Worm (Caenorhabditis elegans) whole organism, L4 larva: ENCODE data around the gene flor-1.

ENCODE experiments used
- F10B5.3 ChIP-seq: sonication (generic microtip); optimal IDR thresholded peaks from 2 replicates; lab custom pipeline; 2016; ENCODE audit warnings: mild to moderate bottlenecking, missing genetic modification characterization, missing compliant biosample characterization
- F49E8.2 ChIP-seq: sonication (generic microtip); optimal IDR thresholded peaks from 2 replicates; lab custom pipeline; 2016; ENCODE audit warnings: missing compliant biosample characterization, mild to moderate bottlenecking, missing genetic modification characterization, borderline replicate concordance
- T20F7.1 ChIP-seq: fragments of 200-800 bp; sonication (Bioruptor generic); optimal IDR thresholded peaks from 2 replicates; lab custom pipeline; 2018; ENCODE audit warnings: mild to moderate bottlenecking, missing genetic modification characterization, missing compliant biosample characterization
- T26A8.4 ChIP-seq: fragments of 200-800 bp; sonication (Bioruptor generic); IDR thresholded peaks from 2 replicates; pipeline ENCODE4 v1.3.6; 2022; ENCODE audit warnings: missing genetic modification characterization, missing compliant biosample characterization
- ZK337.2 ChIP-seq: fragments of 200-800 bp; sonication (Bioruptor generic); IDR thresholded peaks from 2 replicates; pipeline ENCODE4 v1.3.6; 2022; ENCODE audit warnings: missing genetic modification reagents, missing genetic modification characterization, missing compliant biosample characterization
- aly-2 ChIP-seq: sonication (generic microtip); optimal IDR thresholded peaks from 2 replicates; lab custom pipeline; 2018; ENCODE audit warnings: missing biosample characterization, missing genetic modification characterization
- arid-1 ChIP-seq: fragments of 200-800 bp; sonication (Bioruptor generic); conservative IDR thresholded peaks from 2 replicates; pipeline ENCODE4 v1.3.6; 2022; ENCODE audit warnings: missing genetic modification reagents, missing genetic modification characterization, missing compliant biosample characterization
- attf-4 ChIP-seq: sonication (generic microtip); optimal IDR thresholded peaks from 3 replicates; lab custom pipeline; 2017; ENCODE audit warnings: missing biosample characterization, missing genetic modification characterization
- ceh-20 ChIP-seq: fragments of 200-800 bp; sonication (Bioruptor generic); IDR thresholded peaks from 2 replicates; pipeline ENCODE4 v1.3.6; 2022; ENCODE audit warnings: missing genetic modification reagents, missing genetic modification characterization, missing compliant biosample characterization
- ceh-44 ChIP-seq: fragments of 200-800 bp; sonication (Bioruptor generic); IDR thresholded peaks from 2 replicates; pipeline ENCODE4 v1.3.6; 2022; ENCODE audit warnings: missing genetic modification reagents, missing genetic modification characterization, missing compliant biosample characterization
- ceh-82 ChIP-seq: sonication (generic microtip); optimal IDR thresholded peaks from 2 replicates; lab custom pipeline; 2017; ENCODE audit warnings: missing biosample characterization, missing genetic modification characterization
- daf-16 ChIP-seq, 3 experiments: sonication (generic microtip); optimal IDR thresholded peaks; 2 replicates each; lab custom pipeline; 2016 to 2017; ENCODE audit warnings: missing genetic modification characterization in 3 of 3, missing genetic modification reagents in 3 of 3, mild to moderate bottlenecking in 2 of 3, missing compliant biosample characterization in 2 of 3, missing biosample characterization in 1 of 3, moderate library complexity in 1 of 3
- dmd-8 ChIP-seq: fragments of 200-800 bp; sonication (Bioruptor generic); IDR thresholded peaks from 2 replicates; pipeline ENCODE4 v1.3.6; 2022; ENCODE audit warnings: missing genetic modification characterization, missing compliant biosample characterization
- dpl-1 ChIP-seq: fragments of 150-350 bp; optimal IDR thresholded peaks from 2 replicates; lab custom pipeline; 2014; ENCODE audit warnings: missing biosample characterization, missing genetic modification reagents, missing genetic modification characterization
- dve-1 ChIP-seq: sonication (generic microtip); optimal IDR thresholded peaks from 2 replicates; lab custom pipeline; 2017; ENCODE audit warnings: antibody characterized with exemption, mild to moderate bottlenecking, missing genetic modification characterization, missing compliant biosample characterization; ENCODE audit not compliant: insufficient read depth
- fkh-10 ChIP-seq: fragments of 150-350 bp; optimal IDR thresholded peaks from 2 replicates; lab custom pipeline; 2014; ENCODE audit warnings: missing biosample characterization, missing genetic modification reagents, missing genetic modification characterization
- gei-8 ChIP-seq: fragments of 200-800 bp; sonication (Bioruptor generic); optimal IDR thresholded peaks from 2 replicates; lab custom pipeline; 2018; ENCODE audit warnings: mild to moderate bottlenecking, missing genetic modification characterization, missing compliant biosample characterization
- hif-1 ChIP-seq, 2 experiments: sonication (generic microtip); optimal IDR thresholded peaks; 2 replicates each; lab custom pipeline; 2016 to 2017; ENCODE audit warnings: missing compliant biosample characterization in 2 of 2, missing genetic modification characterization in 2 of 2, missing genetic modification reagents in 2 of 2, missing genotype in 2 of 2, mild to moderate bottlenecking in 1 of 2
- hlh-11 ChIP-seq: fragments of 200-800 bp; sonication (Bioruptor generic); optimal IDR thresholded peaks from 2 replicates; lab custom pipeline; 2018; ENCODE audit warnings: mild to moderate bottlenecking, missing genetic modification characterization, missing compliant biosample characterization
- hlh-30 ChIP-seq: sonication (generic microtip); optimal IDR thresholded peaks from 2 replicates; lab custom pipeline; 2017; ENCODE audit warnings: antibody characterized with exemption, mild to moderate bottlenecking, missing genetic modification characterization, missing compliant biosample characterization; ENCODE audit not compliant: insufficient read depth
- hmg-1.1 ChIP-seq: fragments of 200-800 bp; sonication (Bioruptor generic); IDR thresholded peaks from 2 replicates; pipeline ENCODE4 v1.3.6; 2022; ENCODE audit warnings: missing genetic modification reagents, missing genetic modification characterization, missing compliant biosample characterization
- lin-13 ChIP-seq: fragments of 150-350 bp; optimal IDR thresholded peaks from 2 replicates; lab custom pipeline; 2014; ENCODE audit warnings: missing biosample characterization, missing genetic modification reagents, missing genetic modification characterization
- lin-15B ChIP-seq: fragments of 150-350 bp; sonication (generic microtip); optimal IDR thresholded peaks from 3 replicates; lab custom pipeline; 2014; ENCODE audit warnings: missing biosample characterization, missing genetic modification characterization
- lin-29 ChIP-seq: fragments of 200-800 bp; sonication (Bioruptor generic); IDR thresholded peaks from 2 replicates; pipeline ENCODE4 v1.3.6; 2022; ENCODE audit warnings: missing genetic modification reagents, missing genetic modification characterization, missing compliant biosample characterization
- lin-38 ChIP-seq: fragments of 200-800 bp; sonication (Bioruptor generic); IDR thresholded peaks from 2 replicates; pipeline ENCODE4 v1.3.6; 2022; ENCODE audit warnings: missing genetic modification reagents, missing genetic modification characterization, missing compliant biosample characterization
- lsy-2 ChIP-seq, 2 experiments: fragments of 150-350 bp in 1 of 2; sonication (generic microtip) in 1 of 2; optimal IDR thresholded peaks; 2 replicates each; lab custom pipeline; 2014 to 2017; ENCODE audit warnings: missing biosample characterization in 2 of 2, missing genetic modification characterization in 2 of 2
- mdl-1 ChIP-seq, 2 experiments: fragments of 150-350 bp in 1 of 2; sonication (generic microtip) in 1 of 2; optimal IDR thresholded peaks; 2 replicates each; lab custom pipeline; 2014 to 2017; ENCODE audit warnings: missing biosample characterization in 2 of 2, missing genetic modification characterization in 2 of 2
- mxl-3 ChIP-seq: fragments of 200-800 bp; sonication (Bioruptor generic); optimal IDR thresholded peaks from 2 replicates; lab custom pipeline; 2018; ENCODE audit warnings: mild to moderate bottlenecking, missing genetic modification characterization, missing compliant biosample characterization
- nhr-102 ChIP-seq: sonication (generic microtip); optimal IDR thresholded peaks from 2 replicates; lab custom pipeline; 2016; ENCODE audit warnings: mild to moderate bottlenecking, missing genetic modification characterization, moderate library complexity, missing compliant biosample characterization
- nhr-11 ChIP-seq: fragments of 150-350 bp; optimal IDR thresholded peaks from 2 replicates; lab custom pipeline; 2014; ENCODE audit warnings: missing biosample characterization, missing genetic modification characterization
- nhr-237 ChIP-seq: sonication (generic microtip); optimal IDR thresholded peaks from 2 replicates; lab custom pipeline; 2017; ENCODE audit warnings: missing biosample characterization, missing genetic modification characterization
- nhr-28 ChIP-seq: fragments of 150-350 bp; optimal IDR thresholded peaks from 2 replicates; lab custom pipeline; 2014; ENCODE audit warnings: missing biosample characterization, missing genetic modification characterization
- nhr-41 ChIP-seq: fragments of 200-800 bp; sonication (Bioruptor generic); IDR thresholded peaks from 2 replicates; pipeline ENCODE4 v1.3.6; 2022; ENCODE audit warnings: missing genetic modification reagents, missing genetic modification characterization, missing compliant biosample characterization
- nhr-77 ChIP-seq: fragments of 150-350 bp; optimal IDR thresholded peaks from 2 replicates; lab custom pipeline; 2014; ENCODE audit warnings: missing biosample characterization, missing genetic modification characterization
- pha-4 ChIP-seq, 2 experiments: fragments of 150-350 bp in 1 of 2; fragments of 200-800 bp in 1 of 2; sonication (Bioruptor generic) in 1 of 2; IDR thresholded peaks in 1 of 2; optimal IDR thresholded peaks in 1 of 2; 2 replicates each; pipeline versions ENCODE4 v1.3.6 to Lab custom; 2014 to 2022; ENCODE audit warnings: missing genetic modification characterization in 2 of 2, missing genetic modification reagents in 2 of 2, missing biosample characterization in 1 of 2, missing compliant biosample characterization in 1 of 2
- pqm-1 ChIP-seq: sonication (generic microtip); optimal IDR thresholded peaks from 2 replicates; lab custom pipeline; 2017; ENCODE audit warnings: missing biosample characterization, missing genetic modification characterization
- rbr-2 ChIP-seq: sonication (generic microtip); optimal IDR thresholded peaks from 2 replicates; lab custom pipeline; 2016; ENCODE audit warnings: missing genotype, missing genetic modification characterization, missing compliant biosample characterization
- saeg-2 ChIP-seq: fragments of 200-800 bp; sonication (Bioruptor generic); IDR thresholded peaks from 2 replicates; pipeline ENCODE4 v1.3.6; 2022; ENCODE audit warnings: missing genetic modification reagents, missing genetic modification characterization, missing compliant biosample characterization
- sdz-12 ChIP-seq: fragments of 200-800 bp; sonication (Bioruptor generic); optimal IDR thresholded peaks from 2 replicates; lab custom pipeline; 2018; ENCODE audit warnings: mild to moderate bottlenecking, missing genetic modification characterization, missing compliant biosample characterization
- snpc-1.2 ChIP-seq: fragments of 200-800 bp; sonication (Bioruptor generic); IDR thresholded peaks from 2 replicates; pipeline ENCODE4 v1.3.6; 2022; ENCODE audit warnings: missing genetic modification reagents, missing genetic modification characterization, missing compliant biosample characterization
- snpc-4 ChIP-seq: fragments of 150-350 bp; optimal IDR thresholded peaks from 2 replicates; lab custom pipeline; 2014; ENCODE audit warnings: missing biosample characterization, missing genetic modification characterization
- unc-130 ChIP-seq: sonication (generic microtip); optimal IDR thresholded peaks from 2 replicates; lab custom pipeline; 2016; ENCODE audit warnings: missing genetic modification reagents, missing genetic modification characterization, missing compliant biosample characterization
- vab-7 ChIP-seq: fragments of 200-800 bp; sonication (Bioruptor generic); IDR thresholded peaks from 2 replicates; pipeline ENCODE4 v1.3.6; 2022; ENCODE audit warnings: missing genetic modification reagents, missing genetic modification characterization, missing compliant biosample characterization
- ztf-11 ChIP-seq: fragments of 150-350 bp; optimal IDR thresholded peaks from 2 replicates; lab custom pipeline; 2014; ENCODE audit warnings: missing biosample characterization, missing genetic modification characterization

flor-1 gene

ce11 chrV:15140247-15140646 is 20.8 kb upstream of the flor-1 start, which contains the start of gene K08F9.3:
K08F9.3 (plus strand) TSS chrV:15140547.
- TF ChIP-seq lsy-2 (tag; optimal IDR thresholded peaks at IDR 0.05; lab: Kevin White, UChicago) (no peak), lin-29 (GFP tag; lab: Robert Waterston, UW) (no peak), dmd-8 (GFP tag; lab: Robert Waterston, UW) (no peak), nhr-28 (tag; lab: Kevin White, UChicago) (no peak), gei-8 (GFP tag; lab: Kevin White, UChicago) (no peak), snpc-4 (tag; lab: Kevin White, UChicago) (no peak), vab-7 (GFP tag; lab: Robert Waterston, UW) (no peak), T26A8.4 (GFP tag; lab: Robert Waterston, UW) (no peak), hmg-1.1 (no peak)

ce11 chrV:15139811-15140210 is 20.4 kb upstream of the flor-1 start:
- TF ChIP-seq nhr-77 (tag; lab: Kevin White, UChicago) (peak; percentile 55), pqm-1 (tag; lab: Kevin White, UChicago) (peak; percentile 14), nhr-28 (tag; lab: Kevin White, UChicago) (peak; percentile 34), daf-16 (GFP tag; optimal IDR thresholded peaks at IDR 0.05; lab: Kevin White, UChicago) (no peak), daf-16 (tag; optimal IDR thresholded peaks at IDR 0.05; lab: Kevin White, UChicago) (peak; percentile 55), dve-1 (tag; lab: Kevin White, UChicago) (peak; percentile 12), F10B5.3 (tag; lab: Kevin White, UChicago) (no peak)

- TF ChIP-seq hlh-11 (tag; lab: Kevin White, UChicago), result peak; percentile 31
- TF ChIP-seq snpc-1.2, result no peak
- TF ChIP-seq ceh-44 (GFP tag; lab: Robert Waterston, UW), result no peak
- TF ChIP-seq lsy-2 (tag; optimal IDR thresholded peaks at IDR 0.05; lab: Kevin White, UChicago), result peak in 1 of 2 experiments; percentile 46
- peak; percentile 55 for TF ChIP-seq dve-1 (tag; lab: Kevin White, UChicago)
- peak; percentile 46 for TF ChIP-seq lin-15B (tag; lab: Kevin White, UChicago)
- peak; percentile 52 for TF ChIP-seq nhr-11 (tag; lab: Kevin White, UChicago)
- TF ChIP-seq lin-38, result peak; percentile 95
- peak; percentile 30 for TF ChIP-seq T20F7.1 (GFP tag; lab: Kevin White, UChicago)
- peak; percentile 63 for TF ChIP-seq hlh-30 (tag; lab: Kevin White, UChicago)
- TF ChIP-seq aly-2, result no peak
- no peak for TF ChIP-seq attf-4 (tag; lab: Kevin White, UChicago)
- no peak for TF ChIP-seq ceh-82
- TF ChIP-seq nhr-77 (tag; lab: Kevin White, UChicago), result peak; percentile 79
- TF ChIP-seq F49E8.2, result no peak
- TF ChIP-seq dpl-1 (GFP tag; lab: Kevin White, UChicago), result peak; percentile 85
- TF ChIP-seq ceh-20, result no peak
- peak; percentile 47; the same call in 1 of the 2 replicates for TF ChIP-seq ZK337.2 (GFP tag; lab: Robert Waterston, UW)
- no peak for TF ChIP-seq daf-16 (GFP tag; optimal IDR thresholded peaks at IDR 0.05; lab: Kevin White, UChicago)
- TF ChIP-seq daf-16 (tag; optimal IDR thresholded peaks at IDR 0.05; lab: Kevin White, UChicago), result peak; percentile 10
- no peak for TF ChIP-seq saeg-2 (GFP tag; lab: Robert Waterston, UW)
- TF ChIP-seq hif-1 (tag; optimal IDR thresholded peaks at IDR 0.05; lab: Kevin White, UChicago), result peak in 1 of 2 experiments; percentile 72
- TF ChIP-seq hmg-1.1, result peak; percentile 43; the same call in 1 of the 2 replicates
- no peak for TF ChIP-seq sdz-12
- peak in 1 of 2 experiments; percentile 21 for TF ChIP-seq mdl-1 (tag; optimal IDR thresholded peaks at IDR 0.05; lab: Kevin White, UChicago)
- no peak for TF ChIP-seq nhr-237 (tag; lab: Kevin White, UChicago)
- TF ChIP-seq mxl-3 (GFP tag; lab: Kevin White, UChicago), result no peak
- peak; percentile 58 for TF ChIP-seq lin-13 (GFP tag; lab: Kevin White, UChicago)
- TF ChIP-seq T26A8.4 (GFP tag; lab: Robert Waterston, UW), result no peak
- no peak for TF ChIP-seq arid-1 (GFP tag; lab: Robert Waterston, UW)
- TF ChIP-seq unc-130 (GFP tag; lab: Kevin White, UChicago), result peak; percentile 47
- no peak for TF ChIP-seq nhr-102
- no peak for TF ChIP-seq pha-4 (GFP tag; IDR thresholded peaks at IDR 0.05; lab: Robert Waterston, UW)
- peak; percentile 47 for TF ChIP-seq pha-4 (tag; optimal IDR thresholded peaks at IDR 0.05; lab: Kevin White, UChicago)
- TF ChIP-seq nhr-41 (GFP tag; lab: Robert Waterston, UW), result no peak
- TF ChIP-seq fkh-10 (GFP tag; lab: Kevin White, UChicago), result peak; percentile 60
- no peak for TF ChIP-seq ztf-11 (tag; lab: Kevin White, UChicago)
- peak; percentile 41 for TF ChIP-seq rbr-2 (tag; lab: Kevin White, UChicago)
- no peak for TF ChIP-seq lin-29 (GFP tag; lab: Robert Waterston, UW)
- TF ChIP-seq nhr-28 (tag; lab: Kevin White, UChicago), result peak; percentile 69
Observed at ce11 chrV:15136772-15137171, 17.4 kb upstream of the flor-1 start, which contains the start of gene aipl-1. aipl-1 (minus strand) TSS chrV:15136801.
